Worm (Caenorhabditis elegans): ENCODE data around the gene srw-102.

The srw-102 gene

ce11 chrV:1755589-1755988 lies 35.6 kb downstream of the srw-102 start, which contains the start of gene ZK697.14:
TSS of gene ZK697.14 (minus strand) at chrV:1755689.
- TF ChIP-seq skn-1 (tag; optimal IDR thresholded peaks at IDR 0.05) (no peak), ceh-16 (tag; optimal IDR thresholded peaks at IDR 0.05) (no peak), nhr-11 (tag; optimal IDR thresholded peaks at IDR 0.05) (no peak), sma-3 (GFP tag; optimal IDR thresholded peaks at IDR 0.05) (no peak), snpc-4 (tag; optimal IDR thresholded peaks at IDR 0.05) (no peak), F13H6.1 (tag; optimal IDR thresholded peaks at IDR 0.05) (no peak), gmeb-1 (tag; optimal IDR thresholded peaks at IDR 0.05) (no peak), nhr-25 (tag; optimal IDR thresholded peaks at IDR 0.05) (no peak)

ce11 chrV:1756099-1756498 lies 36.1 kb downstream of the srw-102 start:
- no peak for TF ChIP-seq elt-3 (tag; optimal IDR thresholded peaks at IDR 0.05)
- TF ChIP-seq ama-1 (optimal IDR thresholded peaks at IDR 0.05): no peak
- TF ChIP-seq fos-1 (tag; optimal IDR thresholded peaks at IDR 0.05): no peak
- no peak for TF ChIP-seq lin-39 (tag; optimal IDR thresholded peaks at IDR 0.05)
- TF ChIP-seq blmp-1 (tag; optimal IDR thresholded peaks at IDR 0.05; ENCODE audit: insufficient read depth): no peak
- TF ChIP-seq unc-62 (GFP tag; optimal IDR thresholded peaks at IDR 0.05): no peak
- TF ChIP-seq dmd-4 (tag; optimal IDR thresholded peaks at IDR 0.05): no peak
- no peak for TF ChIP-seq F13H6.1 (tag; optimal IDR thresholded peaks at IDR 0.05)
- TF ChIP-seq sem-4 (tag; optimal IDR thresholded peaks at IDR 0.05): no peak
- no peak for TF ChIP-seq gmeb-1 (tag; optimal IDR thresholded peaks at IDR 0.05)
- TF ChIP-seq peb-1 (tag; optimal IDR thresholded peaks at IDR 0.05): no peak
- TF ChIP-seq nhr-11 (tag; optimal IDR thresholded peaks at IDR 0.05): no peak
- TF ChIP-seq elt-1 (tag; optimal IDR thresholded peaks at IDR 0.05): no peak
- TF ChIP-seq nhr-21 (tag; optimal IDR thresholded peaks at IDR 0.05): no peak
- TF ChIP-seq nhr-6 (tag; optimal IDR thresholded peaks at IDR 0.05): no peak
- no peak for TF ChIP-seq C34F6.9 (tag; optimal IDR thresholded peaks at IDR 0.05)
- TF ChIP-seq skn-1 (tag; optimal IDR thresholded peaks at IDR 0.05): no peak
- no peak for TF ChIP-seq ZK546.5 (tag; optimal IDR thresholded peaks at IDR 0.05)
- TF ChIP-seq unc-39 (tag; optimal IDR thresholded peaks at IDR 0.05): no peak

ce11 chrV:1756856-1757255 lies 36.8 kb downstream of the srw-102 start, which contains the start of gene clec-204:
TSS of gene clec-204 (plus strand) at chrV:1757156.
- TF ChIP-seq ceh-82 (tag; optimal IDR thresholded peaks at IDR 0.05) (no peak), fos-1 (tag; optimal IDR thresholded peaks at IDR 0.05) (peak; percentile 28)

- TF ChIP-seq fos-1 (tag; optimal IDR thresholded peaks at IDR 0.05): peak; percentile 63
- TF ChIP-seq nhr-25 (tag; optimal IDR thresholded peaks at IDR 0.05): no peak
Observed at ce11 chrV:1760682-1761081, 40.7 kb downstream of the srw-102 start, which contains the start of gene clec-205. TSS of gene clec-205 (plus strand) at chrV:1760893.

- TF ChIP-seq nhr-77 (tag; optimal IDR thresholded peaks at IDR 0.05) (no peak), ceh-82 (tag; optimal IDR thresholded peaks at IDR 0.05) (no peak), nhr-23 (tag; optimal IDR thresholded peaks at IDR 0.05) (no peak), elt-1 (tag; optimal IDR thresholded peaks at IDR 0.05) (no peak), fos-1 (tag; optimal IDR thresholded peaks at IDR 0.05) (no peak), unc-39 (tag; optimal IDR thresholded peaks at IDR 0.05) (no peak), aly-2 (tag; optimal IDR thresholded peaks at IDR 0.05) (no peak), lin-11 (tag; optimal IDR thresholded peaks at IDR 0.05) (no peak), ztf-1 (GFP tag; conservative IDR thresholded peaks at IDR 0.05) (no peak), F13H6.1 (tag; optimal IDR thresholded peaks at IDR 0.05) (no peak), ztf-4 (tag; optimal IDR thresholded peaks at IDR 0.05) (no peak), nhr-11 (tag; optimal IDR thresholded peaks at IDR 0.05) (no peak), nhr-129 (tag; optimal IDR thresholded peaks at IDR 0.05) (no peak), elt-3 (tag; optimal IDR thresholded peaks at IDR 0.05) (no peak), lsy-2 (tag; optimal IDR thresholded peaks at IDR 0.05) (no peak), sem-4 (tag; optimal IDR thresholded peaks at IDR 0.05) (no peak), nhr-12 (tag; optimal IDR thresholded peaks at IDR 0.05) (no peak)
Observed at ce11 chrV:1767427-1767826, 47.4 kb downstream of the srw-102 start.

All from whole organism, L2 larva.